Fruit fly (Drosophila melanogaster) whole organism, adult: ENCODE data around the gene Syx17.

Source experiments
- CG11617 ChIP-seq: fragments of 200-800 bp; sonication (Bioruptor generic); optimal IDR thresholded peaks from 2 replicates; lab custom pipeline; 2017; ENCODE audit warnings: mild to moderate bottlenecking, missing biosample characterization, missing genetic modification reagents, missing genetic modification characterization
- CG12768 ChIP-seq: fragments of 200-800 bp; sonication (Bioruptor generic); optimal IDR thresholded peaks from 2 replicates; lab custom pipeline; 2017; ENCODE audit warnings: missing biosample characterization, missing genetic modification characterization, mild to moderate bottlenecking, moderate library complexity, missing genetic modification reagents
- CG14711 ChIP-seq: fragments of 200-800 bp; sonication (Bioruptor generic); optimal IDR thresholded peaks from 2 replicates; lab custom pipeline; 2018; ENCODE audit warnings: missing biosample characterization, mild to moderate bottlenecking, missing genetic modification characterization, moderate library complexity
- CG1620 ChIP-seq: fragments of 200-800 bp; sonication (Bioruptor generic); optimal IDR thresholded peaks from 2 replicates; lab custom pipeline; 2016; ENCODE audit warnings: missing biosample characterization, missing genetic modification characterization
- CG33017 ChIP-seq: fragments of 200-800 bp; sonication (Bioruptor generic); optimal IDR thresholded peaks from 2 replicates; lab custom pipeline; 2018; ENCODE audit warnings: missing biosample characterization, mild to moderate bottlenecking, missing genetic modification characterization, moderate library complexity
- CG5204 ChIP-seq: fragments of 200-800 bp; sonication (Bioruptor generic); optimal IDR thresholded peaks from 2 replicates; lab custom pipeline; 2016; ENCODE audit warnings: missing biosample characterization, missing genetic modification characterization
- CG7045 ChIP-seq: fragments of 200-800 bp; sonication (Bioruptor generic); optimal IDR thresholded peaks from 2 replicates; lab custom pipeline; 2017; ENCODE audit warnings: missing biosample characterization, mild to moderate bottlenecking, missing genetic modification characterization
- CG7101 ChIP-seq: fragments of 200-800 bp; sonication (Bioruptor generic); optimal IDR thresholded peaks from 2 replicates; lab custom pipeline; 2018; ENCODE audit warnings: missing biosample characterization, mild to moderate bottlenecking, missing genetic modification characterization, moderate library complexity
- Clk ChIP-seq: fragments of 200-800 bp; sonication (Bioruptor generic); optimal IDR thresholded peaks from 2 replicates; lab custom pipeline; 2017; ENCODE audit warnings: missing biosample characterization, missing genetic modification characterization
- Crg-1 ChIP-seq: fragments of 200-800 bp; sonication (Bioruptor generic); optimal IDR thresholded peaks from 2 replicates; lab custom pipeline; 2016; ENCODE audit warnings: missing biosample characterization, missing genetic modification characterization
- Hr96 ChIP-seq: fragments of 200-800 bp; sonication (Bioruptor generic); optimal IDR thresholded peaks from 2 replicates; lab custom pipeline; 2016; ENCODE audit warnings: missing biosample characterization, missing genetic modification characterization
- Mnt ChIP-seq: fragments of 200-800 bp; sonication (Bioruptor generic); optimal IDR thresholded peaks from 2 replicates; lab custom pipeline; 2016; ENCODE audit warnings: missing biosample characterization, mild to moderate bottlenecking, missing genetic modification characterization
- bab1 ChIP-seq: fragments of 200-800 bp; sonication (Bioruptor generic); optimal IDR thresholded peaks from 3 replicates; lab custom pipeline; 2019; ENCODE audit warnings: missing biosample characterization, mild to moderate bottlenecking, missing genetic modification characterization, moderate library complexity
- cic ChIP-seq: fragments of 200-800 bp; sonication (Bioruptor generic); optimal IDR thresholded peaks from 2 replicates; lab custom pipeline; 2017; ENCODE audit warnings: missing biosample characterization, mild to moderate bottlenecking, missing genetic modification characterization, moderate library complexity
- cnc ChIP-seq, 2 experiments: fragments of >200 bp; optimal IDR thresholded peaks; 2 replicates each; lab custom pipeline; 2017
- kay ChIP-seq: fragments of 200-800 bp; sonication (Bioruptor generic); peaks from one replicate; lab custom pipeline; 2016; ENCODE audit warnings: missing biosample characterization, missing genetic modification characterization, borderline replicate concordance
- ovo ChIP-seq: fragments of 200-800 bp; sonication (Bioruptor generic); optimal IDR thresholded peaks from 2 replicates; lab custom pipeline; 2016; ENCODE audit warnings: missing biosample characterization, missing genetic modification characterization
- pad ChIP-seq: fragments of 200-800 bp; sonication (Bioruptor generic); optimal IDR thresholded peaks from 3 replicates; lab custom pipeline; 2017; ENCODE audit warnings: missing biosample characterization, missing genetic modification characterization, mild to moderate bottlenecking, moderate library complexity, missing genetic modification reagents
- tj ChIP-seq: fragments of 200-800 bp; sonication (Bioruptor generic); optimal IDR thresholded peaks from 3 replicates; lab custom pipeline; 2017; ENCODE audit warnings: missing biosample characterization, mild to moderate bottlenecking, missing genetic modification characterization, moderate library complexity
- toe ChIP-seq: fragments of 200-800 bp; sonication (Bioruptor generic); optimal IDR thresholded peaks from 2 replicates; lab custom pipeline; 2016; ENCODE audit warnings: missing biosample characterization, missing genetic modification characterization

Gene Syx17

DNA sequence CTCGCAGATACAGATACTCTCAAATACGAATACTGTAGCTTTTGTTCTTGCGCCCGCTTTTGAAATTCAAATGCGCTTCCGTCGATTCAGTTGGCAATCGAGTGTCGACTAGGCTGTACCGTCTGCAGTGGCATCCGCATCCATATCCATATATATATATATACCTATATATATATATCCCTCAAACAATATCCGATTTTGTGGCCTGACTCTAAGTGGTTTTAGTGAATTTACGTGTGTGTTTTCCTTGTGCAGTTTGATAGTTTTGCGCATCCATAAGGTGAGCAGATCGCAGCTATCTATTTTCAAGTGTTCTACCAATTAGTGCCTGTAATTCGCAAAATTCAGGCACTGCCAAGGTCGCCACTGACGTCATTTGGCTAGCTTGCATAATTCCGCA lies 11.3 kb downstream of the Syx17 start:
- TF ChIP-seq kay (GFP tag; lab: Kevin White, UChicago): peak; percentile 93
- no peak for TF ChIP-seq CG12768 (GFP tag; lab: Kevin White, UChicago)
- TF ChIP-seq CG33017 (tag; lab: Kevin White, UChicago): peak; percentile 24
- TF ChIP-seq CG5204: peak; percentile 23
- no peak for TF ChIP-seq toe (GFP tag; lab: Kevin White, UChicago)
- peak; percentile 11 for TF ChIP-seq CG7101 (tag; lab: Kevin White, UChicago)
- no peak for TF ChIP-seq CG14711 (tag; lab: Kevin White, UChicago)
- no peak for TF ChIP-seq Clk (GFP tag; lab: Kevin White, UChicago)

DNA sequence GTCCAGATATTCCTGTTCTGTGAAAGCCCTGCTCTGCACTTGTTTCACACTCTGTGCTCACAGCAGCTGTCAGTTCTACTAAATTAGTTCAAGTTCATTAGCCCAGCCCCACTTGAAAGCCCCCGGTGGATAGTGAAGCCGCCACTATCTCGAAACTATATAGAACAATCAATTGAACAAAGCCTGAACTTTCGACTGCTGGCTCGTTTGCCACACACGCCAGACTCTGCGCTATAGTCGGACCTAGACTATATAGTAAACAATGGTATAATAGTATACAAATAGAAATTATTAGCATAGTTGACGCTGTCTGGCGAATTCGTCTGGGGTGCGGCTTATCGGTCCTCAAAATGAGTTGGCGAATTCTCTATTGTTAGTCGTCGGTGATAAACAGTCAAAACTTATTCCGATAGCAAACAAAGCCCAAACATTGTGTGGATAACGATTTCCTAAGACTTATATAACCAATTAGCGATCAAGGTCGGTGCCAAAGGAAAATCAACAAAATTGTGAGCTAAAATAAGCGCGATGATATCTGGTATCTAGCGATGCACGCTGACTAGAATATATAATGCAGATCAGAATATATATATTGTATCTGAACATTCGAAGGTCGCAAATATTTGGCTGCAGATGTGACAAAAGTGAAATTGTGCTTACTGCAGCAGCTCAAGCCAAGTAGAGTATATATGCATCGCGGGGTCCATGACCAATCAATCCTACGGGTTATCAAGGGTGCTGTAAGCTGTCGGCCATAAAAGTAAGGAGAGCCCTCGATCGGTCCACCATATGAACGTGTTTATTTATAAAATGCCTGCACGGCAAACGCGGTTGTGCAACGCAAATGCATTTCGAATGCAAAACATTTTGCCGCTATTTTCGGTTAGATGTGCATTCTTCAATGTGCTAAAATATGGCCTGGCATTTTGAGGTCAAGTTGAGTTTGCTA lies 12.3 kb downstream of the Syx17 start:
- peak; percentile 87 for TF ChIP-seq cic (GFP tag; lab: Kevin White, UChicago)
- no peak for TF ChIP-seq CG14711 (tag; lab: Kevin White, UChicago)
- TF ChIP-seq CG7101 (tag; lab: Kevin White, UChicago): peak; percentile 53
- peak; percentile 10 to 68 for TF ChIP-seq cnc (optimal IDR thresholded peaks at IDR 0.05; lab: Kevin White, UChicago)
- TF ChIP-seq CG5204: peak; percentile 37
- peak; percentile 17 for TF ChIP-seq CG7045 (GFP tag; lab: Kevin White, UChicago)
- TF ChIP-seq tj: no peak
- no peak for TF ChIP-seq Crg-1
- TF ChIP-seq toe (GFP tag; lab: Kevin White, UChicago): peak; percentile 24
- no peak for TF ChIP-seq kay (GFP tag; lab: Kevin White, UChicago)
- peak; percentile 94 for TF ChIP-seq CG12768 (GFP tag; lab: Kevin White, UChicago)
- no peak for TF ChIP-seq bab1 (GFP tag; lab: Kevin White, UChicago)
- TF ChIP-seq Mnt (GFP tag; lab: Kevin White, UChicago): peak; percentile 41
- no peak for TF ChIP-seq ovo (GFP tag; lab: Kevin White, UChicago)
- no peak for TF ChIP-seq pad
- peak; percentile 8 for TF ChIP-seq CG1620 (GFP tag; lab: Kevin White, UChicago)
- TF ChIP-seq CG33017 (tag; lab: Kevin White, UChicago): peak; percentile 39
- no peak for TF ChIP-seq Clk (GFP tag; lab: Kevin White, UChicago)
- no peak for TF ChIP-seq CG11617 (GFP tag; lab: Kevin White, UChicago)
- peak; percentile 19 for TF ChIP-seq Hr96 (GFP tag; lab: Kevin White, UChicago)

DNA sequence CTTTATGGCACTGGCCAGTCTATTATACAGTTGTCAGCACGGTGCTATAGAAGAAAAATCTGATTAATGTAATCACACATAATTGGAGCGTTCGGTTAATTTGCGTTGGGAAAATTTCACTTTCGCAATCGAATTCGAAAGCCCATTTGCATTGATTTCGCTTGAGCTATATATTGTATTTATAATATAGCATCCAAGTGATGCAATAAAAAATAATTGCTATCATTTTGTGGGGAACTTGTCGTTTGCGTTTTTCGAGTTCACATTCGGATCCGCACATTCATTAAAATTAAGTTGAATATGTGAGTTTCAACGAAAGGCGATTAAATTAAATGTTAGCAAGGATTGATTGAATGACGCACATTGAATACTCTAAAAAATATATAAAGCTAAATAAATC lies 13.8 kb downstream of the Syx17 start:
- peak; percentile 74 for TF ChIP-seq kay (GFP tag; lab: Kevin White, UChicago)
- no peak for TF ChIP-seq CG5204

DNA sequence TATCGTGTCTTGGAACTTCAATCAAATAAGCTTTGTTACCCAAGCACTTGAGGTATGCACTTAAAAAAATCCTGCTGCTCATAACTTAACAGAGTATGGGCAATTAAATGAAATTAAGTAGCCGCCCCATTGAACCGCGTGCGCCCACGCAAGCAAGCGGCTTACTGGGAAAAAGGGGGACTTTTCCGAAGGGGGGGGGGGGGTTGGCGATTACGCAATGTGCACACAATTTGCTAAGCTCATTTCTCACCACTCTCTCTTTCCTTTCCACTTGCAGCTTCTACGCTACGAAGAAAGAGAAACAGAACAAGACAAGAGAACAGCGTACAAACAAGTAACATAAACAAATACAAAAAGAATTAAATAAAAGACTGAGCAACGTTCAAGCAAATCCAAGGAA lies 14.3 kb downstream of the Syx17 start:
- TF ChIP-seq pad: no peak
- TF ChIP-seq CG12768 (GFP tag; lab: Kevin White, UChicago): no peak
- no peak for TF ChIP-seq CG7101 (tag; lab: Kevin White, UChicago)
- TF ChIP-seq CG1620 (GFP tag; lab: Kevin White, UChicago): no peak
- no peak for TF ChIP-seq tj
- TF ChIP-seq Clk (GFP tag; lab: Kevin White, UChicago): no peak
- TF ChIP-seq cic (GFP tag; lab: Kevin White, UChicago): no peak

DNA sequence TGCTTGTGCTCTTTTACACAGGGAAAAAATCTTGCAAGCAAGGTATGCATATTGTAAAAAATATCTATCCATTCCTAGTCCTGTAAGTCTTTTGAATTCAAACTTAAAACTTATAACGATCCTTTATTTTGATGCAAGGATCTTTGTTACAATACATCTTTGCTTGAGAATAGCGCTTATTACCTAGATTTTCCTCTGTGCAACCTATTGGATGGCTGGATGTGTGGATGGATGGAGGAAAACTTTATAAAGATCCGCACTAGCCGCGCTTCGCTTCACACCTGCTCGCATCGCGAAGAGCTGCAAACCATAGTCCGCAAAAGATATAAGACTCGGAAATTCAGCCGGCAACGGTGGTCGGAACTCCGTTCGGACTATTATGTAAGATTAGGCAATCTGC lies 18.1 kb downstream of the Syx17 start, which contains the start of gene CG15020:
TSS of gene CG15020 (plus strand) at position 301 of the 400 bp plus-strand sequence.
- TF ChIP-seq kay (GFP tag; lab: Kevin White, UChicago): no peak
- TF ChIP-seq CG11617 (GFP tag; lab: Kevin White, UChicago): no peak
- no peak for TF ChIP-seq bab1 (GFP tag; lab: Kevin White, UChicago)
- no peak for TF ChIP-seq Mnt (GFP tag; lab: Kevin White, UChicago)
- no peak for TF ChIP-seq cic (GFP tag; lab: Kevin White, UChicago)
- no peak for TF ChIP-seq CG1620 (GFP tag; lab: Kevin White, UChicago)
- TF ChIP-seq toe (GFP tag; lab: Kevin White, UChicago): no peak
- TF ChIP-seq pad: no peak

DNA sequence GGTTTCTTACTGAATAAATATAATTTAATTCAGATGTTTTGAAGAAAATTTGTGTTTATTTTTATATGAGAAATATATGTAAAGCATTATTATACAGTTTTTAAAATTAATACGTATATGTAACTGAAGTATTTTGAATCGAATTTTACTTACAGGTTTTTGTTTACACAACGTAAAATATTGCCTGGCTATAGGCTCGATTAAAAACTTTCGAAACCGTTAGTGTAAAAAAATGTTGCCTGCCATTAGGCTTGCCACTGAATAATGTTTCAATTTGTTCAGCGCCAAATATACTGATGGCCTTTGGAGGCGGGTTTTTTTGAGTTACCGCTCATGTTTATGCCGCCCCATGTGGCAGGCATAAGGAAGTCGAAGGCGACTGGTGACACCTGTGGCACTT lies 23.3 kb downstream of the Syx17 start:
- TF ChIP-seq Mnt (GFP tag; lab: Kevin White, UChicago) (no peak), CG11617 (GFP tag; lab: Kevin White, UChicago) (no peak), CG7101 (tag; lab: Kevin White, UChicago) (no peak), cic (GFP tag; lab: Kevin White, UChicago) (no peak), pad (no peak), cnc (optimal IDR thresholded peaks at IDR 0.05; lab: Kevin White, UChicago) (no peak)
